Fruit fly (Drosophila melanogaster) whole organism, embryonic: ENCODE measurements around the gene Mtp.
A peak's percentile ranks its signal among the peaks of the same experiment; 100 is the strongest.

Source experiments
- B-H1 ChIP-seq: fragments of 200-800 bp; sonication (Bioruptor generic); IDR thresholded peaks from 3 replicates; pipeline ENCODE4 v1.3.6; 2022; ENCODE audit warnings: missing biosample characterization, missing genetic modification characterization
- CG12071 ChIP-seq: fragments of 200-800 bp; sonication (Bioruptor generic); optimal IDR thresholded peaks from 3 replicates; lab custom pipeline; 2018; ENCODE audit warnings: missing biosample characterization, mild to moderate bottlenecking, missing genetic modification characterization
- CG13624 ChIP-seq: fragments of 200-800 bp; sonication (Bioruptor generic); optimal IDR thresholded peaks from 2 replicates; lab custom pipeline; 2016; ENCODE audit warnings: missing biosample characterization, missing genetic modification characterization
- CG15073 ChIP-seq: fragments of 200-800 bp; sonication (Bioruptor generic); optimal IDR thresholded peaks from 2 replicates; lab custom pipeline; 2016; ENCODE audit warnings: missing biosample characterization, missing genetic modification characterization
- CG16813 ChIP-seq: fragments of 200-800 bp; sonication (Bioruptor generic); IDR thresholded peaks from 3 replicates; pipeline ENCODE4 v1.3.6; 2022; ENCODE audit warnings: missing biosample characterization, missing genetic modification characterization; ENCODE audit not compliant: partially characterized antibody
- CG2712 ChIP-seq: fragments of 200-800 bp; optimal IDR thresholded peaks from 3 replicates; lab custom pipeline; 2019; ENCODE audit warnings: missing biosample characterization, mild to moderate bottlenecking, missing genetic modification characterization, moderate library complexity
- CG3281 ChIP-seq: fragments of 200-800 bp; sonication (Bioruptor generic); optimal IDR thresholded peaks from 3 replicates; lab custom pipeline; 2017; ENCODE audit warnings: missing biosample characterization, mild to moderate bottlenecking, missing genetic modification characterization
- CG43689 ChIP-seq: fragments of 200-800 bp; sonication (Bioruptor generic); IDR thresholded peaks from 2 replicates; pipeline ENCODE4 v1.3.6; 2022; ENCODE audit warnings: missing biosample characterization, missing genetic modification characterization
- CG4854 ChIP-seq: fragments of 200-800 bp; sonication (Bioruptor generic); optimal IDR thresholded peaks from 2 replicates; lab custom pipeline; 2016; ENCODE audit warnings: missing biosample characterization, missing genetic modification characterization, inconsistent platforms
- CG6654 ChIP-seq: fragments of 200-800 bp; sonication (Bioruptor generic); optimal IDR thresholded peaks from 2 replicates; lab custom pipeline; 2017; ENCODE audit warnings: missing biosample characterization, mild to moderate bottlenecking, missing genetic modification characterization
- CG6813 ChIP-seq: fragments of 200-800 bp; sonication (Bioruptor generic); optimal IDR thresholded peaks from 2 replicates; lab custom pipeline; 2017; ENCODE audit warnings: missing biosample characterization, missing genetic modification characterization, mild to moderate bottlenecking, moderate library complexity, missing genetic modification reagents
- CG7839 ChIP-seq: fragments of 200-800 bp; sonication (Bioruptor generic); optimal IDR thresholded peaks from 3 replicates; lab custom pipeline; 2018; ENCODE audit warnings: missing biosample characterization, mild to moderate bottlenecking, missing genetic modification characterization, moderate library complexity
- CG9215 ChIP-seq: fragments of 200-800 bp; sonication (Bioruptor generic); IDR thresholded peaks from 2 replicates; pipeline ENCODE4 v1.3.6; 2022; ENCODE audit warnings: missing biosample characterization, missing genetic modification characterization
- CG9876 ChIP-seq: fragments of 200-800 bp; sonication (Bioruptor generic); optimal IDR thresholded peaks from 2 replicates; lab custom pipeline; 2016; ENCODE audit warnings: missing biosample characterization, missing genetic modification characterization
- CTCF ChIP-seq: fragments of 200-800 bp; sonication (Bioruptor generic); optimal IDR thresholded peaks from 2 replicates; lab custom pipeline; 2017; ENCODE audit warnings: missing biosample characterization, mild to moderate bottlenecking, missing genetic modification characterization, moderate library complexity
- Chrac-16 ChIP-seq: fragments of 200-800 bp; sonication (Bioruptor generic); optimal IDR thresholded peaks from 3 replicates; lab custom pipeline; 2016; ENCODE audit warnings: missing biosample characterization, missing genetic modification characterization
- Dfd ChIP-seq, 2 experiments: fragments of >200 bp; optimal IDR thresholded peaks; 2 replicates each; lab custom pipeline; 2017; ENCODE audit warnings: missing biosample characterization in 2 of 2, missing genetic modification characterization in 2 of 2
- Hr78 ChIP-seq, 2 experiments: fragments of 200-800 bp in 1 of 2; fragments of >200 bp in 1 of 2; sonication (Bioruptor generic) in 1 of 2; optimal IDR thresholded peaks; 2 replicates each; lab custom pipeline; 2017 to 2019; ENCODE audit warnings: missing biosample characterization in 2 of 2, missing genetic modification characterization in 2 of 2, mild to moderate bottlenecking in 1 of 2, moderate library complexity in 1 of 2
- Myb ChIP-seq: fragments of 200-800 bp; sonication (Bioruptor generic); optimal IDR thresholded peaks from 2 replicates; lab custom pipeline; 2016; ENCODE audit warnings: missing biosample characterization, missing genetic modification characterization
- NFAT ChIP-seq: fragments of 200-800 bp; sonication (Bioruptor generic); IDR thresholded peaks from 2 replicates; pipeline ENCODE4 v1.3.6; 2022; ENCODE audit warnings: missing biosample characterization, missing genetic modification characterization
- Oli ChIP-seq: fragments of 200-800 bp; sonication (Bioruptor generic); optimal IDR thresholded peaks from 2 replicates; lab custom pipeline; 2018; ENCODE audit warnings: missing biosample characterization, mild to moderate bottlenecking, missing genetic modification characterization, moderate library complexity
- Optix ChIP-seq: fragments of 200-800 bp; sonication (Bioruptor generic); IDR thresholded peaks from 3 replicates; pipeline ENCODE4 v1.3.6; 2022; ENCODE audit warnings: missing biosample characterization, missing genetic modification characterization
- Ptx1 ChIP-seq: fragments of 200-800 bp; sonication (Bioruptor generic); IDR thresholded peaks from 2 replicates; pipeline ENCODE4 v1.3.6; 2022; ENCODE audit warnings: missing biosample characterization, missing genetic modification characterization
- Sox100B ChIP-seq: fragments of 200-800 bp; sonication (Bioruptor generic); optimal IDR thresholded peaks from 3 replicates; lab custom pipeline; 2018; ENCODE audit warnings: missing biosample characterization, mild to moderate bottlenecking, missing genetic modification characterization
- Sry-β ChIP-seq: fragments of 200-800 bp; sonication (Bioruptor generic); optimal IDR thresholded peaks from 2 replicates; lab custom pipeline; 2018; ENCODE audit warnings: missing biosample characterization, mild to moderate bottlenecking, missing genetic modification characterization, moderate library complexity
- Sry-δ ChIP-seq: fragments of 200-800 bp; sonication (Bioruptor generic); optimal IDR thresholded peaks from 2 replicates; lab custom pipeline; 2016; ENCODE audit warnings: missing biosample characterization, missing genetic modification characterization
- Vsx1 ChIP-seq: fragments of 200-800 bp; sonication (Bioruptor generic); optimal IDR thresholded peaks from 2 replicates; lab custom pipeline; 2017; ENCODE audit warnings: missing biosample characterization, mild to moderate bottlenecking, missing genetic modification characterization, missing genetic modification reagents
- ac ChIP-seq: fragments of 200-800 bp; sonication (Bioruptor generic); optimal IDR thresholded peaks from 3 replicates; lab custom pipeline; 2017; ENCODE audit warnings: missing biosample characterization, mild to moderate bottlenecking, missing genetic modification characterization
- amos ChIP-seq: fragments of 200-800 bp; sonication (Bioruptor generic); IDR thresholded peaks from 2 replicates; pipeline ENCODE4 v1.3.6; 2022; ENCODE audit warnings: missing biosample characterization, missing genetic modification characterization; ENCODE audit not compliant: partially characterized antibody
- bcd ChIP-seq: fragments of 200-800 bp; sonication (Bioruptor generic); optimal IDR thresholded peaks from 2 replicates; lab custom pipeline; 2017; ENCODE audit warnings: missing biosample characterization, mild to moderate bottlenecking, missing genetic modification characterization
- bowl ChIP-seq: fragments of 200-800 bp; sonication (Bioruptor generic); IDR thresholded peaks from 2 replicates; pipeline ENCODE4 v1.3.6; 2022; ENCODE audit warnings: missing biosample characterization, missing genetic modification characterization
- cato ChIP-seq: fragments of 200-800 bp; sonication (Bioruptor generic); optimal IDR thresholded peaks from 2 replicates; lab custom pipeline; 2016; ENCODE audit warnings: missing biosample characterization, missing genetic modification characterization, borderline replicate concordance
- caup ChIP-seq: fragments of 200-800 bp; sonication (Bioruptor generic); optimal IDR thresholded peaks from 3 replicates; lab custom pipeline; 2017; ENCODE audit warnings: missing biosample characterization, mild to moderate bottlenecking, missing genetic modification characterization, moderate library complexity; ENCODE audit not compliant: severe bottlenecking
- ems ChIP-seq: fragments of 200-800 bp; sonication (Bioruptor generic); optimal IDR thresholded peaks from 3 replicates; lab custom pipeline; 2016; ENCODE audit warnings: missing biosample characterization, missing genetic modification characterization
- ewg ChIP-seq: fragments of 200-800 bp; sonication (Bioruptor generic); optimal IDR thresholded peaks from 3 replicates; lab custom pipeline; 2017; ENCODE audit warnings: mild to moderate bottlenecking, missing biosample characterization, missing genetic modification reagents, missing genetic modification characterization
- grn ChIP-seq: fragments of 200-800 bp; sonication (Bioruptor generic); optimal IDR thresholded peaks from 3 replicates; lab custom pipeline; 2017; ENCODE audit warnings: missing biosample characterization, missing genetic modification characterization
- knrl ChIP-seq: fragments of 200-800 bp; sonication (Bioruptor generic); IDR thresholded peaks from 3 replicates; pipeline ENCODE4 v1.3.6; 2022; ENCODE audit warnings: missing biosample characterization, missing genetic modification characterization; ENCODE audit not compliant: partially characterized antibody
- lab ChIP-seq: fragments of 200-800 bp; sonication (Bioruptor generic); optimal IDR thresholded peaks from 3 replicates; lab custom pipeline; 2017; ENCODE audit warnings: missing biosample characterization, missing genetic modification characterization, mild to moderate bottlenecking, moderate library complexity, missing genetic modification reagents
- luna ChIP-seq: fragments of 200-800 bp; sonication (Bioruptor generic); optimal IDR thresholded peaks from 2 replicates; lab custom pipeline; 2016; ENCODE audit warnings: missing biosample characterization, missing genetic modification characterization
- maf-S ChIP-seq: fragments of 200-800 bp; sonication (Bioruptor generic); optimal IDR thresholded peaks from 2 replicates; lab custom pipeline; 2016; ENCODE audit warnings: missing biosample characterization, missing genetic modification characterization
- phol ChIP-seq: fragments of 200-800 bp; sonication (Bioruptor generic); optimal IDR thresholded peaks from 3 replicates; lab custom pipeline; 2018; ENCODE audit warnings: missing biosample characterization, mild to moderate bottlenecking, missing genetic modification characterization, moderate library complexity
- pita ChIP-seq: fragments of 200-800 bp; sonication (Bioruptor generic); optimal IDR thresholded peaks from 2 replicates; lab custom pipeline; 2017; ENCODE audit warnings: missing biosample characterization, mild to moderate bottlenecking, missing genetic modification characterization
- repo ChIP-seq: fragments of 200-800 bp; sonication (Bioruptor generic); optimal IDR thresholded peaks from 2 replicates; lab custom pipeline; 2016; ENCODE audit warnings: missing biosample characterization, missing genetic modification characterization
- schlank ChIP-seq: fragments of 200-800 bp; sonication (Bioruptor generic); optimal IDR thresholded peaks from 2 replicates; lab custom pipeline; 2018; ENCODE audit warnings: missing biosample characterization, mild to moderate bottlenecking, missing genetic modification characterization
- ssp ChIP-seq: fragments of 200-800 bp; sonication (Bioruptor generic); IDR thresholded peaks from 2 replicates; pipeline ENCODE4 v1.3.6; 2022; ENCODE audit warnings: missing biosample characterization, missing genetic modification characterization
- tio ChIP-seq: fragments of 200-800 bp; sonication (Bioruptor generic); optimal IDR thresholded peaks from 2 replicates; lab custom pipeline; 2017; ENCODE audit warnings: missing biosample characterization, missing genetic modification characterization, inconsistent platforms
- tll ChIP-seq, 2 experiments: fragments of 200-800 bp in 1 of 2; fragments of >200 bp in 1 of 2; sonication (Bioruptor generic) in 1 of 2; optimal IDR thresholded peaks; 2 replicates each; lab custom pipeline; 2017 to 2019; ENCODE audit warnings: missing biosample characterization in 2 of 2, missing genetic modification characterization in 2 of 2, mild to moderate bottlenecking in 1 of 2, moderate library complexity in 1 of 2
- ttk ChIP-seq: fragments of 200-800 bp; sonication (Bioruptor generic); IDR thresholded peaks from 2 replicates; pipeline ENCODE4 v2.1.2; 2022; ENCODE audit warnings: missing biosample characterization, missing genetic modification characterization
- twi ChIP-seq: fragments of 200-800 bp; optimal IDR thresholded peaks from 2 replicates; lab custom pipeline; 2019; ENCODE audit warnings: missing biosample characterization, mild to moderate bottlenecking, missing genetic modification characterization, moderate library complexity
- usp ChIP-seq: fragments of >200 bp; optimal IDR thresholded peaks from 2 replicates; lab custom pipeline; 2017; ENCODE audit warnings: missing biosample characterization, missing genetic modification characterization
- z ChIP-seq: fragments of 200-800 bp; sonication (Bioruptor generic); IDR thresholded peaks from 3 replicates; pipeline ENCODE4 v1.3.6; 2022; ENCODE audit warnings: missing biosample characterization, missing genetic modification characterization
- zfh1 ChIP-seq: fragments of 200-800 bp; sonication (Bioruptor generic); IDR thresholded peaks from 3 replicates; pipeline ENCODE4 v1.3.6; 2022; ENCODE audit warnings: missing biosample characterization, missing genetic modification characterization

Gene Mtp

DNA sequence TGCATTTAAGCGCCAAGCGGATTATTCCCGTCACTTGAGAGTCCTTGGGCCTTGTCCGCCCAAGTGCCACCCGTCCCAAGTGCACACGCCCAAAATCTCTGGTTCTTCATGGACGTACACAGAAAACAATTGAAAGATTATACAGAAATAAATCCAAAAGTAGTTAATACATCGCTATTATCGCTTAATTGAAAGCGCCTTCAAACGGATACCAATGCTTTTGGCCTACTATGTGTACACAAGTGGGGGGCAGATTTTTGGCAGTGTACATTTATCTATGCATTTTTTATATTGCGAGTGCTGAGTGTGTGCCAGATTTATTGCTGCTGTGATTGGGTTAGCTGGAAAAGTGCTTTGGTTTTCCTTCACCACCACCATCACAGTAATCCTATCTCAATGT is 25.9 kb upstream of the Mtp start (continued):
- TF ChIP-seq lab: no peak
- TF ChIP-seq CG15073: no peak
- TF ChIP-seq amos (GFP tag; lab: Robert Waterston, UW): no peak
- TF ChIP-seq caup (GFP tag; lab: Kevin White, UChicago): no peak
- no peak for TF ChIP-seq pita (GFP tag; lab: Kevin White, UChicago)
- TF ChIP-seq CG13624: no peak
- TF ChIP-seq bcd: peak; percentile 22
- no peak for TF ChIP-seq CG9215 (GFP tag; lab: Robert Waterston, UW)
- TF ChIP-seq ac (GFP tag; lab: Kevin White, UChicago): no peak
- TF ChIP-seq CG16813: no peak
- peak; percentile 58; the same call in 1 of the 3 replicates for TF ChIP-seq zfh1 (GFP tag; lab: Robert Waterston, UW)
- TF ChIP-seq ewg: peak; percentile 16
- no peak; the same call in 1 of the 2 replicates for TF ChIP-seq Ptx1 (GFP tag; lab: Robert Waterston, UW)
- no peak for TF ChIP-seq Dfd (GFP tag; optimal IDR thresholded peaks at IDR 0.05; lab: Kevin White, UChicago)
- peak; percentile 37 for TF ChIP-seq CG7839 (tag; lab: Kevin White, UChicago)
- TF ChIP-seq Sox100B: no peak
- TF ChIP-seq ems (GFP tag; lab: Kevin White, UChicago): peak; percentile 3
- no peak for TF ChIP-seq tio (GFP tag; lab: Kevin White, UChicago)
- TF ChIP-seq bowl: no peak
- no peak for TF ChIP-seq CTCF (GFP tag; lab: Kevin White, UChicago)
- TF ChIP-seq z: no peak
- TF ChIP-seq tll (GFP tag; optimal IDR thresholded peaks at IDR 0.05; lab: Kevin White, UChicago): no peak
- TF ChIP-seq Sry-β: no peak
- TF ChIP-seq Sry-δ (GFP tag; lab: Kevin White, UChicago): no peak
- no peak for TF ChIP-seq twi (tag; lab: Kevin White, UChicago)
- TF ChIP-seq CG4854 (GFP tag; lab: Kevin White, UChicago): no peak
- TF ChIP-seq cato (GFP tag; lab: Kevin White, UChicago): peak; percentile 3
- no peak for TF ChIP-seq schlank (tag; lab: Kevin White, UChicago)
- TF ChIP-seq CG43689 (GFP tag; lab: Robert Waterston, UW): no peak
- peak; percentile 34 for TF ChIP-seq CG2712 (tag; lab: Kevin White, UChicago)
- 0 out of 2 replicates have a peak, but pooled peaks have one; percentile 8 for TF ChIP-seq ssp (GFP tag; lab: Robert Waterston, UW)
- no peak for TF ChIP-seq CG6813 (GFP tag; lab: Kevin White, UChicago)
- no peak for TF ChIP-seq NFAT (GFP tag; lab: Robert Waterston, UW)
- no peak for TF ChIP-seq CG3281 (GFP tag; lab: Kevin White, UChicago)
- TF ChIP-seq knrl (GFP tag; lab: Robert Waterston, UW): no peak
- TF ChIP-seq maf-S (GFP tag; lab: Kevin White, UChicago): no peak
- no peak for TF ChIP-seq Optix (GFP tag; lab: Robert Waterston, UW)
- no peak for TF ChIP-seq Vsx1
- TF ChIP-seq B-H1: no peak
- no peak for TF ChIP-seq ttk (GFP tag; lab: Robert Waterston, UW)
- no peak for TF ChIP-seq usp (GFP tag; lab: Kevin White, UChicago)
- peak; percentile 2 for TF ChIP-seq Oli (tag; lab: Kevin White, UChicago)
- TF ChIP-seq repo (GFP tag; lab: Kevin White, UChicago): no peak
- no peak for TF ChIP-seq grn
- TF ChIP-seq CG12071: no peak
- no peak for TF ChIP-seq CG9876 (GFP tag; lab: Kevin White, UChicago)
- TF ChIP-seq Chrac-16: no peak
- no peak for TF ChIP-seq Hr78 (GFP tag; optimal IDR thresholded peaks at IDR 0.05; lab: Kevin White, UChicago)
- peak; percentile 33 for TF ChIP-seq phol (tag; lab: Kevin White, UChicago)
- no peak for TF ChIP-seq luna (GFP tag; lab: Kevin White, UChicago)
- no peak for TF ChIP-seq Myb
- peak; percentile 23 for TF ChIP-seq CG6654 (GFP tag; lab: Kevin White, UChicago)
